Worm (Caenorhabditis elegans): Measurements from ENCODE around the gene srbc-45.

ce11 chrV:12787026-12787425 is 16.3 kb upstream of the srbc-45 start, which contains the start of gene fkb-4:
- TF ChIP-seq blmp-1 (tag; optimal IDR thresholded peaks at IDR 0.05) (no peak), nhr-2 (tag; optimal IDR thresholded peaks at IDR 0.05) (no peak), elt-3 (tag; optimal IDR thresholded peaks at IDR 0.05) (no peak)

Data from whole organism, mixed stage, embryonic.